Worm (Caenorhabditis elegans) whole organism, midembryonic: ENCODE measurements around the gene slc-9B.2.
"Not testable (repeated sequence)": the region's sequence is repeated elsewhere in the genome, so short reads cannot be mapped to it uniquely, and the experiment has no call there.

Experiments used
- ref-1 ChIP-seq: fragments of 200-800 bp; sonication (Bioruptor generic); conservative IDR thresholded peaks from 2 replicates; pipeline ENCODE4 v1.3.6; 2022; ENCODE audit warnings: missing genetic modification reagents, missing genetic modification characterization, missing compliant biosample characterization
- tab-1 ChIP-seq: fragments of 200-800 bp; sonication (Bioruptor generic); IDR thresholded peaks from 2 replicates; pipeline ENCODE4 v1.3.6; 2022; ENCODE audit warnings: missing genetic modification characterization, missing compliant biosample characterization

ce11 chrV:16383729-16384128, 44.9 kb downstream of the slc-9B.2 start, which contains the start of gene F13A7.7:
- TF ChIP-seq ref-1, tab-1 (GFP tag; lab: Robert Waterston, UW): not testable (repeated sequence)
